Worm (Caenorhabditis elegans): ENCODE results near the gene isw-1.

DNA sequence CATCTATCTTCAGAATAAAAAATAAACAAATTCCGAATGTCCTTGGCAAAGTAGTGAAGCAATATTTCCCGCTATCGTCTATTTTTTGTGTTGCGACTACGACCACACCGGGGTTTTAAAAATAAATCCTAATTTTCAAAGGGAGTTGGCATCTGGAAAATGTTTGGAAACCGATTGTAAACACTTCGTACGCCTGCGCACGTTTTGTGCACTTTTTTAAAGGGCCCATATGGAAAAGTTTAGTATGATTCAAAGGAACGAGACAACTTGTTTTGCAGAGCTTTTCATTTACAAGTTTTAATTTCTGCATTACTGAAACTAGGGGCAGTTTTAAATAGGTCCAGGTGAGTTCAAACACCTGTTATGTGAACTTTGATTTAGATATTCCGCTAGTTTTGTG, 30.2 kb upstream of the isw-1 start:
- TF ChIP-seq nhr-71 (tag; optimal IDR thresholded peaks at IDR 0.05): no peak
- TF ChIP-seq nhr-237 (tag; optimal IDR thresholded peaks at IDR 0.05): no peak
- TF ChIP-seq irx-1 (tag; optimal IDR thresholded peaks at IDR 0.05): no peak
- TF ChIP-seq ceh-82 (tag; optimal IDR thresholded peaks at IDR 0.05): no peak
- TF ChIP-seq nhr-84 (tag; optimal IDR thresholded peaks at IDR 0.05): no peak

Measured in whole organism, L1 larva.